Comparison of ENCODE assay signal across 5 worm cellular contexts in genomic region chrIV:9104071-9105016, ce11.
TF ChIP-seq lines count a peak whose summit lies in the region.

Gene C01F6.14, minus strand, starts transcription at chrIV:9104121.
Gene fem-3, plus strand, starts transcription at chrIV:9104966.

TF ChIP-seq in whole organism, L1 larva, 84 proteins besides CTCF, POLR2A, EP300 and RAD21:
- TF ChIP-seq lsy-2 (tag; optimal IDR thresholded peaks at IDR 0.05; lab: Kevin White, UChicago) (peak in 1 of 2 experiments; percentile 54), efl-1 (optimal IDR thresholded peaks at IDR 0.05; lab: Kevin White, UChicago) (peak; percentile 9 to 73), efl-1 (GFP tag; optimal IDR thresholded peaks at IDR 0.05 in 1 of 2; lab: Kevin White, UChicago) (peak; percentile 79 to 97), lin-35 (GFP tag; optimal IDR thresholded peaks at IDR 0.05; lab: Kevin White, UChicago) (peak; percentile 55 to 81), nhr-85 (tag; lab: Kevin White, UChicago) (peak; percentile 41), skn-1 (tag; optimal IDR thresholded peaks at IDR 0.05; lab: Kevin White, UChicago) (peak; percentile 14), unc-62 (GFP tag; optimal IDR thresholded peaks at IDR 0.05; lab: Kevin White, UChicago) (no peak), dpl-1 (GFP tag; optimal IDR thresholded peaks at IDR 0.05; lab: Kevin White, UChicago) (peak; percentile 45 to 82 (median 70)), mep-1 (tag; optimal IDR thresholded peaks at IDR 0.05; lab: Kevin White, UChicago) (no peak)

TF ChIP-seq in whole organism, L2 larva, 48 proteins besides CTCF, POLR2A, EP300 and RAD21:
- TF ChIP-seq unc-55 (GFP tag; optimal IDR thresholded peaks at IDR 0.05; lab: Kevin White, UChicago) (peak; percentile 39), crh-2 (tag; optimal IDR thresholded peaks at IDR 0.05; lab: Kevin White, UChicago) (peak; percentile 15), nhr-129 (tag; optimal IDR thresholded peaks at IDR 0.05; lab: Kevin White, UChicago) (no peak), C34F6.9 (tag; optimal IDR thresholded peaks at IDR 0.05; lab: Kevin White, UChicago) (peak; percentile 43), lsy-2 (tag; optimal IDR thresholded peaks at IDR 0.05; lab: Kevin White, UChicago) (peak in 1 of 2 experiments; percentile 40), mab-5 (tag; optimal IDR thresholded peaks at IDR 0.05; lab: Kevin White, UChicago) (no peak)

TF ChIP-seq in whole organism, L3 larva, 47 proteins besides CTCF, POLR2A, EP300 and RAD21:
- no peak for TF ChIP-seq lsy-12 (tag; optimal IDR thresholded peaks at IDR 0.05; lab: Kevin White, UChicago)
- TF ChIP-seq nhr-67 (tag; optimal IDR thresholded peaks at IDR 0.05; lab: Kevin White, UChicago) = no peak
- no peak for TF ChIP-seq snpc-4 (tag; optimal IDR thresholded peaks at IDR 0.05; lab: Kevin White, UChicago)
- TF ChIP-seq pha-4 (tag; optimal IDR thresholded peaks at IDR 0.05; lab: Kevin White, UChicago) = peak; percentile 39
- TF ChIP-seq lin-15B (tag; optimal IDR thresholded peaks at IDR 0.05; lab: Kevin White, UChicago) = peak; percentile 46
- TF ChIP-seq nhr-77 (tag; optimal IDR thresholded peaks at IDR 0.05; lab: Kevin White, UChicago) = no peak
- no peak for TF ChIP-seq nhr-237 (tag; optimal IDR thresholded peaks at IDR 0.05; lab: Kevin White, UChicago)
- TF ChIP-seq zag-1 (tag; optimal IDR thresholded peaks at IDR 0.05; lab: Kevin White, UChicago) = no peak
- peak; percentile 72 for TF ChIP-seq egl-5 (tag; optimal IDR thresholded peaks at IDR 0.05; lab: Kevin White, UChicago)
- no peak for TF ChIP-seq ceh-9 (tag; optimal IDR thresholded peaks at IDR 0.05; lab: Kevin White, UChicago)
- peak; percentile 36 for TF ChIP-seq nfya-1 (tag; optimal IDR thresholded peaks at IDR 0.05; lab: Kevin White, UChicago; ENCODE audit: insufficient read depth)
- no peak for TF ChIP-seq fos-1 (tag; optimal IDR thresholded peaks at IDR 0.05; lab: Kevin White, UChicago)

TF ChIP-seq in whole organism, L4 larva, 104 proteins besides CTCF, POLR2A, EP300 and RAD21:
- TF ChIP-seq dmd-6 (GFP tag; IDR thresholded peaks at IDR 0.05; lab: Robert Waterston, UW) = no peak
- TF ChIP-seq dpl-1 (GFP tag; optimal IDR thresholded peaks at IDR 0.05; lab: Kevin White, UChicago) = peak; percentile 53
- TF ChIP-seq lsy-2 (tag; optimal IDR thresholded peaks at IDR 0.05; lab: Kevin White, UChicago) = peak in 1 of 2 experiments; percentile 42
- peak; percentile 56 for TF ChIP-seq lin-38 (GFP tag; IDR thresholded peaks at IDR 0.05; lab: Robert Waterston, UW)
- TF ChIP-seq ceh-62 (tag; optimal IDR thresholded peaks at IDR 0.05; lab: Kevin White, UChicago) = no peak
TF ChIP-seq in whole organism, L4 larva: peak in this region for 3.

TF ChIP-seq in whole organism, mixed stage, embryonic, 35 proteins besides CTCF, POLR2A, EP300 and RAD21:
- TF ChIP-seq nhr-237 (tag; optimal IDR thresholded peaks at IDR 0.05; lab: Kevin White, UChicago) = no peak
- peak; percentile 6 for TF ChIP-seq mab-5 (tag; optimal IDR thresholded peaks at IDR 0.05; lab: Kevin White, UChicago)
TF ChIP-seq in whole organism, mixed stage, embryonic: peak in this region for 1.

Comparison
In these comparisons a context has a peak if more than half of its experiments do, and no peak if none do; other contexts are left out.
1. Of the 29 proteins assayed by ChIP-seq in both whole organism, L4 larva and whole organism, L1 larva: peak only in whole organism, L4 larva: none; only in whole organism, L1 larva: skn-1; in both: dpl-1; in neither: 26; mixed calls (peak in some experiments, not most) for 1.